Fruit fly (Drosophila melanogaster): ENCODE results near the gene CG13295.

dm6 chr3L:6082561-6082960 is 7.5 kb upstream of the CG13295 start, which contains the start of gene CG13293:
- TF ChIP-seq CG8478 (optimal IDR thresholded peaks at IDR 0.05) (no peak), CTCF (optimal IDR thresholded peaks at IDR 0.05) (peak; percentile 92 to 97)
